Fruit fly (Drosophila melanogaster): ENCODE measurements around the gene Uros1.

Uros1 gene

dm6 chrX:8900094-8900493 is at the start of gene Uros1:
Gene Uros1 (minus strand): TSS chrX:8900264.
- TF ChIP-seq CG12391 (tag; optimal IDR thresholded peaks at IDR 0.05), result peak; percentile 34
- TF ChIP-seq CG3838 (GFP tag; optimal IDR thresholded peaks at IDR 0.05), result no peak
- TF ChIP-seq p53 (GFP tag; optimal IDR thresholded peaks at IDR 0.05), result no peak
- no peak for TF ChIP-seq Sry-β (GFP tag; optimal IDR thresholded peaks at IDR 0.05)
- no peak for TF ChIP-seq CG10543 (GFP tag; optimal IDR thresholded peaks at IDR 0.05)
- no peak for TF ChIP-seq tup (GFP tag; optimal IDR thresholded peaks at IDR 0.05)
- no peak for TF ChIP-seq CG10979 (tag; optimal IDR thresholded peaks at IDR 0.05)
- TF ChIP-seq gsb (GFP tag; IDR thresholded peaks at IDR 0.05), result no peak
- peak; percentile 42 for TF ChIP-seq CG12659 (GFP tag; optimal IDR thresholded peaks at IDR 0.05)
- TF ChIP-seq cas (GFP tag; IDR thresholded peaks at IDR 0.05), result no peak
- TF ChIP-seq CG10959 (GFP tag; IDR thresholded peaks at IDR 0.05), result no peak
- TF ChIP-seq CG10366 (GFP tag; IDR thresholded peaks at IDR 0.05), result peak; percentile 54
- TF ChIP-seq lbe (GFP tag; optimal IDR thresholded peaks at IDR 0.05), result peak; percentile 20
- TF ChIP-seq CG1832 (GFP tag; optimal IDR thresholded peaks at IDR 0.05), result peak; percentile 56
- 0 out of 3 replicates have a peak, but pooled peaks have one; percentile 41 for TF ChIP-seq otp (GFP tag; IDR thresholded peaks at IDR 0.05)
- TF ChIP-seq CG4424 (GFP tag; optimal IDR thresholded peaks at IDR 0.05), result peak; percentile 27
- no peak for TF ChIP-seq h (optimal IDR thresholded peaks at IDR 0.05)
- TF ChIP-seq CG4328 (GFP tag; optimal IDR thresholded peaks at IDR 0.05), result no peak
- TF ChIP-seq Hr51 (GFP tag; optimal IDR thresholded peaks at IDR 0.05), result peak in 1 of 2 experiments; percentile 8
- TF ChIP-seq lov (optimal IDR thresholded peaks at IDR 0.05), result no peak
- no peak for TF ChIP-seq lov (GFP tag; IDR thresholded peaks at IDR 0.05)
- TF ChIP-seq Mes4 (GFP tag; optimal IDR thresholded peaks at IDR 0.05), result no peak
- TF ChIP-seq CG18764 (GFP tag; optimal IDR thresholded peaks at IDR 0.05), result peak; percentile 8
- no peak for TF ChIP-seq CG7987 (GFP tag; optimal IDR thresholded peaks at IDR 0.05)
- TF ChIP-seq CkIIα-i1 (GFP tag; IDR thresholded peaks at IDR 0.05), result no peak
- TF ChIP-seq odd (GFP tag; optimal IDR thresholded peaks at IDR 0.05), result no peak
- TF ChIP-seq chm (GFP tag; IDR thresholded peaks at IDR 0.05), result peak; percentile 38; the same call in 1 of the 2 replicates
- TF ChIP-seq CG11504 (tag; optimal IDR thresholded peaks at IDR 0.05), result peak; percentile 19
- 0 out of 3 replicates have a peak, but pooled peaks have one; percentile 26 for TF ChIP-seq Doc3 (GFP tag; IDR thresholded peaks at IDR 0.05; ENCODE audit: partially characterized antibody)
- TF ChIP-seq zfh2 (GFP tag; optimal IDR thresholded peaks at IDR 0.05), result peak; percentile 23
- peak; percentile 11 for TF ChIP-seq scrt (GFP tag; optimal IDR thresholded peaks at IDR 0.05)
- TF ChIP-seq zfh1 (GFP tag; IDR thresholded peaks at IDR 0.05), result peak; percentile 47; the same call in 1 of the 3 replicates
- peak; percentile 29 for TF ChIP-seq phol (tag; optimal IDR thresholded peaks at IDR 0.05)
- TF ChIP-seq B-H2 (GFP tag; optimal IDR thresholded peaks at IDR 0.05), result no peak
- TF ChIP-seq Xrp1 (GFP tag; IDR thresholded peaks at IDR 0.05), result peak; percentile 70
- TF ChIP-seq CG17361 (GFP tag; IDR thresholded peaks at IDR 0.05), result no peak
- TF ChIP-seq stwl (tag; optimal IDR thresholded peaks at IDR 0.05), result peak; percentile 43
- TF ChIP-seq CG3995 (GFP tag; optimal IDR thresholded peaks at IDR 0.05), result peak; percentile 5
- peak; percentile 55; the same call in 1 of the 2 replicates for TF ChIP-seq CG14014 (GFP tag; IDR thresholded peaks at IDR 0.05)
- TF ChIP-seq chif (GFP tag; optimal IDR thresholded peaks at IDR 0.05), result no peak
- TF ChIP-seq Dad (GFP tag; optimal IDR thresholded peaks at IDR 0.05), result no peak
- no peak for TF ChIP-seq cato (GFP tag; optimal IDR thresholded peaks at IDR 0.05; ENCODE audit: borderline replicate concordance)
- TF ChIP-seq seq (GFP tag; IDR thresholded peaks at IDR 0.05), result no peak
- no peak for TF ChIP-seq CG33213 (GFP tag; optimal IDR thresholded peaks at IDR 0.05)
- peak; percentile 45 for TF ChIP-seq gem (tag; optimal IDR thresholded peaks at IDR 0.05)
- TF ChIP-seq Rx (GFP tag; IDR thresholded peaks at IDR 0.05), result no peak
- TF ChIP-seq Spps (tag; optimal IDR thresholded peaks at IDR 0.05), result no peak
- TF ChIP-seq CG12155 (GFP tag; optimal IDR thresholded peaks at IDR 0.05), result peak; percentile 13
- TF ChIP-seq ara (GFP tag; IDR thresholded peaks at IDR 0.05), result peak; percentile 53
- no peak for TF ChIP-seq prd (optimal IDR thresholded peaks at IDR 0.05)
- peak; percentile 71; the same call in 2 of the 3 replicates for TF ChIP-seq prd (GFP tag; IDR thresholded peaks at IDR 0.05)
- peak; percentile 25 for TF ChIP-seq CG2678 (tag; optimal IDR thresholded peaks at IDR 0.05)

Measured in whole organism, embryonic.